Worm (Caenorhabditis elegans): ENCODE data around the gene nmur-2.

Gene nmur-2

DNA sequence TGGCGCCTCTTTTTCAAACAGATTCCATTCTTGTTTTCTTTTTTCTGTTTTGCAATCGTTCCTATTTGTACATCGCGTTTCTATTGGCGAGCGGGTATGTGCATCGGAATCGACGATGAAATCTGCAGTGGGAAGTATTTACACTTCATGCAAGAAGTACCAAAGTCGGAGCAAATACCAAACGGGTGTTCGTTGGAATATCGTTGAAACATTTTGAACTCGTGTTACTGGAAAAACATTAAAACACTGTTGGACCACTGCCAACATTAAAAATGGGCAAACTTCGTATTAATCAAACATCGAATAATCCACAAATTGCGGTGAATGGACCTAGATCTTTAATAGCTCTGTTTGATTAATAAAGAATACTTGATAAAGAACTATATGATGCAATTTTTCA is 45.6 kb downstream of the nmur-2 start, which contains the start of gene C23H3.9:
Gene C23H3.9 (minus strand): TSS at position 101 of the 400 bp plus-strand sequence.
- TF ChIP-seq skn-1 (tag; optimal IDR thresholded peaks at IDR 0.05), result no peak
- TF ChIP-seq pqm-1 (tag; optimal IDR thresholded peaks at IDR 0.05), result no peak
- TF ChIP-seq lin-14 (GFP tag; optimal IDR thresholded peaks at IDR 0.05), result no peak
- TF ChIP-seq aly-2 (tag; optimal IDR thresholded peaks at IDR 0.05), result no peak
- TF ChIP-seq elt-2 (tag; optimal IDR thresholded peaks at IDR 0.05), result no peak
- TF ChIP-seq lin-13 (GFP tag; optimal IDR thresholded peaks at IDR 0.05), result no peak
- no peak for TF ChIP-seq fkh-10 (GFP tag; optimal IDR thresholded peaks at IDR 0.05)
- TF ChIP-seq nhr-28 (tag; optimal IDR thresholded peaks at IDR 0.05), result no peak
- TF ChIP-seq unc-86 (tag; optimal IDR thresholded peaks at IDR 0.05), result no peak
- TF ChIP-seq efl-3 (GFP tag; optimal IDR thresholded peaks at IDR 0.05), result no peak
- no peak for TF ChIP-seq unc-30 (tag; optimal IDR thresholded peaks at IDR 0.05)
- TF ChIP-seq C16A3.4 (tag; optimal IDR thresholded peaks at IDR 0.05), result no peak
- TF ChIP-seq lir-3 (tag; optimal IDR thresholded peaks at IDR 0.05; ENCODE audit: poor library complexity), result no peak
- no peak for TF ChIP-seq xbp-1 (tag; optimal IDR thresholded peaks at IDR 0.05)
- no peak for TF ChIP-seq lsy-2 (tag; optimal IDR thresholded peaks at IDR 0.05)

DNA sequence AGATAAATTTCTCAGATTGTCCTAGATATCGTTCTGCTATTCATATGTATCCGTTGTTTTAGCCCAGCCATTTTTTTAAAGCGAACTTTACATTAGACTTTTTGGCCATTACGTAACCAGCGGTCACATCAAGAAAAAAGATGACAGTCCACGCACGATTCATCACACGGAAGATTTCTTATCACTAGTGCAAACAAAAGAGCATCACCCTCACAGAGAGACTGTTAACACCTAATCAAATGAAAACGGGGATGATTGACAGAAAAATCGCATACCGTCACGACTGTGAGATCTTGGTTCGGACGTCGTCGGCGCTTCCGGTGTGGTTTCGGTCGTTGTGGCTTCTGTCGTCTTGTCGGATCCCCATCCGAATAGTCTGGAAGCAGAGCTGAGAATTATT is 48.1 kb downstream of the nmur-2 start:
- TF ChIP-seq ztf-11 (tag; optimal IDR thresholded peaks at IDR 0.05), result no peak
- peak in 1 of 2 experiments; percentile 7 for TF ChIP-seq lin-35 (GFP tag; optimal IDR thresholded peaks at IDR 0.05)
- no peak for TF ChIP-seq C34B4.2 (tag; optimal IDR thresholded peaks at IDR 0.05)
- no peak for TF ChIP-seq ceh-88 (GFP tag; IDR thresholded peaks at IDR 0.05)
- no peak for TF ChIP-seq sup-37 (GFP tag; optimal IDR thresholded peaks at IDR 0.05)
- TF ChIP-seq ceh-8 (GFP tag; optimal IDR thresholded peaks at IDR 0.05), result no peak
- TF ChIP-seq lir-3 (tag; optimal IDR thresholded peaks at IDR 0.05; ENCODE audit: poor library complexity), result no peak

DNA sequence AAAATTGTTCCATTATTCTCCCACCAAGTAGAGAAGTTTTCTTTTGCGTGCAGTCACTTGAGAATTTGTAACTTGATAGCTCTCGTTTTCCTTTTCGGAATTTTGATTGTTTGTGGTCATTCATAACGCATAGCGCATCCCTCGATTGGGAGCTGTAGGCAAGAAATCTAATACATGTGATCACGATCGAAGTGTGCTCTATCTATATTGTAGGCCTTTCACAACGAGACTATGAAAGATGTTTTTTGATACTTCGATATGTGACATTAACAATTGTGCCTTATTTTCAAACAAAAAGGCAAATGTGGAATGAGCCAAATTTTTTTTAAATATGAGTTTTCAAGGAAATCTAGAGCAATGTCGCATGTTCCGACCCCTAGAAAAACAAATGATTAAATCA is 49.0 kb downstream of the nmur-2 start:
- no peak for TF ChIP-seq elt-3 (tag; optimal IDR thresholded peaks at IDR 0.05)
- no peak for TF ChIP-seq dsc-1 (tag; optimal IDR thresholded peaks at IDR 0.05)
- TF ChIP-seq unc-30 (tag; optimal IDR thresholded peaks at IDR 0.05), result no peak
- no peak for TF ChIP-seq sptf-1 (tag; optimal IDR thresholded peaks at IDR 0.05)

DNA sequence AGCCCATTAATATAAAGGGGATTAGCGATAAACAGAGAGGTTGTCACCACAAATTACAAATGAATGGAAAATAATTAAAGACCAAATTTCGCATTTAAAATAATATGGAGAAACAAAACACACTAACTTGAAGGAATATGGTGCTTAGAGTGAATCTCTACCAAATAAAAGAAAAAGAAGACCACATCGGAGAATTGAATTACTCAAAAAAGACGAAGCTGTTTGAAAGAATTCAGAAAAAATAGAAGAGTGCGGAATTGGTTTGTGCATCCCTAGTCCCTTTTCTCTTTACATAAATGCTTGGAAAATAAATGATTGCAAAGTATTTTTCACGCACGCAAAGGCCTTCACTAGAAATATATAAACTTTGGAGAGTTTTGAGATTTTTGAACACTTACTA is 50.9 kb downstream of the nmur-2 start:
- TF ChIP-seq lin-14 (GFP tag; optimal IDR thresholded peaks at IDR 0.05), result peak; percentile 33
- TF ChIP-seq nhr-76 (tag; optimal IDR thresholded peaks at IDR 0.05), result no peak
- TF ChIP-seq ceh-8 (GFP tag; optimal IDR thresholded peaks at IDR 0.05), result peak; percentile 50

DNA sequence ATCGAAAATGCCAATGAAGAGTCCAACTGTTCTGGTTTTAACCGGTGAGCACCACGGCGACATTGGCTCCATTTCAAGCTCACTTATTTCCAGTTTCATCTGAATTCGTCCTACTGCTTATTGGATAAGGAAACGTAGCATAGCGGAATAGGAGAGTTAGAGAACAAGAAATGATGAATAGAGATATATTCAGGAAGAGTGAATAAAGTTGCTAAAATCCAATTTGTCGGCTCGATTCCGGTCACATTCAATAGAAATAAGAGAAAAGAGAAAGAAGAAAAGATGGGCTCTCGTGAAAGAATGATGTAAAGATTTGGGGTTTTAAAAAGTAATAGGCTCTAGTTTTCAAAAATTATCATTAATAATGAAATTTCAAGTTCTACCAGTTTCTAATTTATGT is 51.5 kb downstream of the nmur-2 start:
- TF ChIP-seq nhr-19 (GFP tag; conservative IDR thresholded peaks at IDR 0.05), result no peak
- peak; percentile 61 for TF ChIP-seq lin-14 (GFP tag; optimal IDR thresholded peaks at IDR 0.05)
- TF ChIP-seq xbp-1 (tag; optimal IDR thresholded peaks at IDR 0.05), result peak; percentile 19
- peak; percentile 83 for TF ChIP-seq fkh-10 (GFP tag; optimal IDR thresholded peaks at IDR 0.05)
- peak; percentile 59 for TF ChIP-seq ces-1 (GFP tag; optimal IDR thresholded peaks at IDR 0.05)

Measured in whole organism, L1 larva.